Worm (Caenorhabditis elegans): Measurements from ENCODE around the gene W04D12.1.

ce11 chrIII:5806720-5807119, 30.0 kb upstream of the W04D12.1 start, which contains the start of gene R12B2.2:
- no peak for TF ChIP-seq unc-130 (GFP tag; optimal IDR thresholded peaks at IDR 0.05)
- TF ChIP-seq unc-62 (GFP tag; optimal IDR thresholded peaks at IDR 0.05), result no peak
- no peak for TF ChIP-seq B0019.2 (GFP tag; conservative IDR thresholded peaks at IDR 0.05)
- no peak for TF ChIP-seq dox-1 (GFP tag; IDR thresholded peaks at IDR 0.05)
- TF ChIP-seq pha-4 (tag; optimal IDR thresholded peaks at IDR 0.05), result no peak
- no peak for TF ChIP-seq tbx-9 (tag; optimal IDR thresholded peaks at IDR 0.05; ENCODE audit: borderline replicate concordance)
- no peak for TF ChIP-seq lin-40 (tag; optimal IDR thresholded peaks at IDR 0.05)
- TF ChIP-seq mxl-1 (tag; optimal IDR thresholded peaks at IDR 0.05), result no peak
- no peak for TF ChIP-seq efl-1 (GFP tag; optimal IDR thresholded peaks at IDR 0.05)
- TF ChIP-seq attf-6 (GFP tag; IDR thresholded peaks at IDR 0.05), result no peak
